Fruit fly (Drosophila melanogaster) whole organism, embryonic: Measurements from ENCODE around the gene ppk26.
"Not testable (repeated sequence)": the region's sequence is repeated elsewhere in the genome, so short reads cannot be mapped to it uniquely, and the experiment has no call there.

Source experiments
- CG34224 ChIP-seq: fragments of 200-800 bp; sonication (Bioruptor generic); IDR thresholded peaks from 3 replicates; pipeline ENCODE4 v1.3.6; 2022; ENCODE audit warnings: missing biosample characterization, missing genetic modification characterization; ENCODE audit not compliant: partially characterized antibody
- CG3726 ChIP-seq: fragments of 200-800 bp; sonication (Bioruptor generic); IDR thresholded peaks from 3 replicates; pipeline ENCODE4, ENCODE4 v1.3.6; 2022; ENCODE audit warnings: missing biosample characterization, missing genetic modification characterization
- CG6175 ChIP-seq: fragments of 200-800 bp; sonication (Bioruptor generic); IDR thresholded peaks from 3 replicates; pipeline ENCODE4 v1.3.6; 2022; ENCODE audit warnings: missing biosample characterization, missing genetic modification characterization
- CG9609 ChIP-seq: fragments of 200-800 bp; sonication (Bioruptor generic); optimal IDR thresholded peaks from 3 replicates; lab custom pipeline; 2016; ENCODE audit warnings: missing biosample characterization, missing genetic modification characterization
- kni ChIP-seq: fragments of 200-800 bp; sonication (Bioruptor generic); optimal IDR thresholded peaks from 3 replicates; lab custom pipeline; 2017; ENCODE audit warnings: mild to moderate bottlenecking, missing biosample characterization, missing genetic modification reagents, missing genetic modification characterization
- nom ChIP-seq: fragments of 200-800 bp; sonication (Bioruptor generic); optimal IDR thresholded peaks from 2 replicates; lab custom pipeline; 2017; ENCODE audit warnings: missing biosample characterization, missing genetic modification characterization, mild to moderate bottlenecking, moderate library complexity, missing genetic modification reagents
- oc ChIP-seq: fragments of 200-800 bp; sonication (Bioruptor generic); optimal IDR thresholded peaks from 2 replicates; lab custom pipeline; 2018; ENCODE audit warnings: missing biosample characterization, mild to moderate bottlenecking, missing genetic modification characterization, moderate library complexity
- org-1 ChIP-seq: fragments of 200-800 bp; sonication (Bioruptor generic); optimal IDR thresholded peaks from 2 replicates; lab custom pipeline; 2017; ENCODE audit warnings: missing biosample characterization, missing genetic modification characterization
- ro ChIP-seq: fragments of 200-800 bp; sonication (Bioruptor generic); IDR thresholded peaks from 2 replicates; pipeline ENCODE4 v1.3.6; 2022; ENCODE audit warnings: missing biosample characterization, missing genetic modification characterization
- stwl ChIP-seq: fragments of 200-800 bp; sonication (Bioruptor generic); optimal IDR thresholded peaks from 3 replicates; lab custom pipeline; 2018; ENCODE audit warnings: missing biosample characterization, mild to moderate bottlenecking, missing genetic modification characterization, moderate library complexity

DNA sequence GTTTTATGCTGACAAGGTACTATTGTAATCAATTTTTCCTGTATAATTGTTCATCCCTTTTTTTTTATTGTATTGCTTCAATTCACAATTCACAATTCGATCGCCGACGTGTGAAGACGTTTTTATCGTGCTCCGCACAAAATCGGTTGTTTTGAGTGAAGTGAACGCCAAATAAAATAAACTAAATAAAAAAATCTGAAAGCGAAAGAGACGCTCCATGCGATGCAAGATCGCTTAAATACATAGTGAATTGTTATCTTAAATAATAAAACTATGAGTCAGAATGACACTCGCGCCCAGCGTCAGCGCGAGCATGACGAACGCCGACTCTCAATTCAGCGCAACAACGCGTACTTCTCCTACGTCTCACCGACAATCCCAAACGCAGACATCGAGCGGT, 42.8 kb downstream of the ppk26 start, which contains the start of gene CG8539:
- TF ChIP-seq org-1 (GFP tag; lab: Kevin White, UChicago); nom (GFP tag; lab: Kevin White, UChicago); ro; CG6175 (GFP tag; lab: Robert Waterston, UW); CG3726 (GFP tag; lab: Robert Waterston, UW); CG34224; CG9609; kni (GFP tag; lab: Kevin White, UChicago); stwl (tag; lab: Kevin White, UChicago); oc (tag; lab: Kevin White, UChicago): not testable (repeated sequence)
